Worm (Caenorhabditis elegans): ENCODE data around the gene T21C9.13.

Gene T21C9.13

ce11 chrV:10597234-10597633 lies at the start of gene T21C9.13:
Gene T21C9.13 (plus strand): TSS chrV:10597266.
- no peak for TF ChIP-seq elt-4 (tag; optimal IDR thresholded peaks at IDR 0.05)
- no peak for TF ChIP-seq ceh-48 (tag; optimal IDR thresholded peaks at IDR 0.05)
- TF ChIP-seq nhr-232 (tag; optimal IDR thresholded peaks at IDR 0.05), result no peak
- TF ChIP-seq fkh-6 (tag; optimal IDR thresholded peaks at IDR 0.05), result no peak
- TF ChIP-seq unc-86 (tag; optimal IDR thresholded peaks at IDR 0.05), result no peak
- TF ChIP-seq unc-42 (tag; optimal IDR thresholded peaks at IDR 0.05), result no peak
- TF ChIP-seq ceh-2 (tag; optimal IDR thresholded peaks at IDR 0.05), result no peak
- no peak for TF ChIP-seq ceh-14 (tag; optimal IDR thresholded peaks at IDR 0.05)
- no peak for TF ChIP-seq hlh-6 (tag; optimal IDR thresholded peaks at IDR 0.05)
- TF ChIP-seq Y22D7AL.16 (tag; optimal IDR thresholded peaks at IDR 0.05), result no peak
- no peak for TF ChIP-seq ceh-45 (GFP tag; IDR thresholded peaks at IDR 0.05)
- no peak for TF ChIP-seq ceh-22 (tag; optimal IDR thresholded peaks at IDR 0.05)
- TF ChIP-seq hlh-30 (tag; optimal IDR thresholded peaks at IDR 0.05; ENCODE audit: insufficient read depth), result no peak
- TF ChIP-seq C08G9.2 (tag; optimal IDR thresholded peaks at IDR 0.05), result no peak
- TF ChIP-seq mec-3 (tag; optimal IDR thresholded peaks at IDR 0.05; ENCODE audit: borderline replicate concordance), result no peak

ce11 chrV:10548981-10549380 lies 48.1 kb upstream of the T21C9.13 start, which contains the start of gene srd-34:
Gene srd-34 (minus strand): TSS chrV:10549081.
- TF ChIP-seq hlh-30 (tag; optimal IDR thresholded peaks at IDR 0.05; ENCODE audit: insufficient read depth) (no peak), madf-2 (tag; optimal IDR thresholded peaks at IDR 0.05) (no peak), che-1 (tag; optimal IDR thresholded peaks at IDR 0.05) (no peak), ceh-18 (tag; optimal IDR thresholded peaks at IDR 0.05) (no peak), ceh-9 (tag; optimal IDR thresholded peaks at IDR 0.05) (no peak), hlh-6 (tag; optimal IDR thresholded peaks at IDR 0.05) (no peak)

ce11 chrV:10549717-10550116 lies 47.3 kb upstream of the T21C9.13 start, which contains the start of gene F32G8.2:
Gene F32G8.2 (plus strand): TSS chrV:10550017.
- TF ChIP-seq C08G9.2 (tag; optimal IDR thresholded peaks at IDR 0.05) (no peak), ceh-30 (tag; optimal IDR thresholded peaks at IDR 0.05) (no peak), ceh-31 (tag; optimal IDR thresholded peaks at IDR 0.05) (no peak), ceh-24 (tag; optimal IDR thresholded peaks at IDR 0.05) (no peak), ceh-6 (GFP tag; optimal IDR thresholded peaks at IDR 0.05) (no peak), ceh-22 (tag; optimal IDR thresholded peaks at IDR 0.05) (no peak), unc-42 (tag; optimal IDR thresholded peaks at IDR 0.05) (no peak), hlh-15 (tag; optimal IDR thresholded peaks at IDR 0.05) (no peak), ttx-3 (tag; optimal IDR thresholded peaks at IDR 0.05) (no peak), ahr-1 (tag; optimal IDR thresholded peaks at IDR 0.05) (no peak), elt-4 (tag; optimal IDR thresholded peaks at IDR 0.05) (no peak), pqm-1 (tag; optimal IDR thresholded peaks at IDR 0.05) (no peak), dve-1 (tag; optimal IDR thresholded peaks at IDR 0.05) (no peak), eyg-1 (tag; optimal IDR thresholded peaks at IDR 0.05) (no peak), C38D4.7 (GFP tag; optimal IDR thresholded peaks at IDR 0.05) (no peak), nhr-11 (tag; optimal IDR thresholded peaks at IDR 0.05) (no peak)

- no peak for TF ChIP-seq ceh-14 (tag; optimal IDR thresholded peaks at IDR 0.05)
- no peak for TF ChIP-seq ceh-19 (GFP tag; optimal IDR thresholded peaks at IDR 0.05)
- no peak for TF ChIP-seq hlh-8 (tag; optimal IDR thresholded peaks at IDR 0.05)
- no peak for TF ChIP-seq syd-9 (tag; optimal IDR thresholded peaks at IDR 0.05)
- TF ChIP-seq sdc-2 (tag; optimal IDR thresholded peaks at IDR 0.05), result no peak
- TF ChIP-seq nhr-11 (tag; optimal IDR thresholded peaks at IDR 0.05), result no peak
- no peak for TF ChIP-seq K09A11.1 (tag; optimal IDR thresholded peaks at IDR 0.05; ENCODE audit: insufficient read depth)
- no peak for TF ChIP-seq rnt-1 (tag; optimal IDR thresholded peaks at IDR 0.05)
- TF ChIP-seq pqm-1 (tag; optimal IDR thresholded peaks at IDR 0.05), result no peak
- no peak for TF ChIP-seq sox-4 (tag; optimal IDR thresholded peaks at IDR 0.05)
- no peak for TF ChIP-seq Y22D7AL.16 (tag; optimal IDR thresholded peaks at IDR 0.05)
- no peak for TF ChIP-seq K02D7.2 (tag; optimal IDR thresholded peaks at IDR 0.05)
- no peak for TF ChIP-seq unc-3 (GFP tag; conservative IDR thresholded peaks at IDR 0.05)
- no peak for TF ChIP-seq unc-3 (tag; optimal IDR thresholded peaks at IDR 0.05)
- no peak for TF ChIP-seq hlh-13 (GFP tag; optimal IDR thresholded peaks at IDR 0.05)
- TF ChIP-seq ztf-16 (tag; optimal IDR thresholded peaks at IDR 0.05), result no peak
- no peak for TF ChIP-seq pag-3 (tag; optimal IDR thresholded peaks at IDR 0.05; ENCODE audit: borderline replicate concordance)
- no peak for TF ChIP-seq zip-5 (tag; optimal IDR thresholded peaks at IDR 0.05)
- TF ChIP-seq nfya-1 (tag; optimal IDR thresholded peaks at IDR 0.05), result no peak
These were observed 41.8 kb upstream of the T21C9.13 start, which contains the start of gene F32G8.3 for ce11 chrV:10555239-10555638. Gene F32G8.3 (minus strand): TSS chrV:10555339.
